Fruit fly (Drosophila melanogaster) whole organism, wandering third instar larva: ENCODE results near the gene nSyb.

ENCODE experiments used
- h ChIP-seq: fragments of 200-800 bp; sonication (Bioruptor generic); optimal IDR thresholded peaks from 3 replicates; lab custom pipeline; 2016; ENCODE audit warnings: missing biosample characterization, mild to moderate bottlenecking, missing genetic modification characterization
- usp ChIP-seq: fragments of >200 bp; optimal IDR thresholded peaks from 2 replicates; lab custom pipeline; 2017; ENCODE audit warnings: missing biosample characterization, missing genetic modification characterization

DNA sequence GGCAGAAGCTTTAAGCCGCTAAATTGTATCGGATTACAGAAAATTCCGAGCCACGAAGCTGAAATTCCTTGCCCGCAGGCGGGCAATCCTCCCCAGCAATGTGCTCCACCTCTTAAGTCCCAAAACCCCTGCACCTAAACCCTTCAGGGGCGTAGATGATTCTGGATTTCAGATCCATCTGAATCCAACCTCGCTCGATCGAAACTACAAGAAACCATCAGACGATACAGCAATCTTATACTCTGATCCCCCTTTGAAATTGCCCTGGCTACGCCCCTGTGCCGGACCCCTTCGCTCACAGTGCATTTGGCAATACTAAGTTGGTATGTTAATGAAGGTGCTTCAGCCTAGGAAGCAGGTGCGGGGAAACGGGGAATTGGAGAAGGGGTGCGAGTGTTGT, 45.5 kb upstream of the nSyb start:
- TF ChIP-seq usp (GFP tag; lab: Kevin White, UChicago) (no peak), h (GFP tag; lab: Kevin White, UChicago) (peak; percentile 42)
